Worm (Caenorhabditis elegans): ENCODE measurements around the gene F10G7.12.

Gene F10G7.12

ce11 chrII:4701482-4702119, 12.0 kb downstream of the F10G7.12 start, which contains the start of gene unc-85:
TSS of gene unc-85 (plus strand) at chrII:4702069.
- TF ChIP-seq hmg-11 (tag; optimal IDR thresholded peaks at IDR 0.05) (peak; percentile 48), lin-39 (tag; optimal IDR thresholded peaks at IDR 0.05) (peak; percentile 24), nhr-25 (tag; optimal IDR thresholded peaks at IDR 0.05) (peak; percentile 45), pha-4 (tag; optimal IDR thresholded peaks at IDR 0.05) (peak; percentile 51), nfya-1 (tag; optimal IDR thresholded peaks at IDR 0.05; ENCODE audit: insufficient read depth) (peak; percentile 78), elt-2 (tag; optimal IDR thresholded peaks at IDR 0.05) (peak; percentile 67), nhr-43 (tag; optimal IDR thresholded peaks at IDR 0.05; ENCODE audit: poor library complexity, severe bottlenecking) (peak; percentile 46), lin-15B (tag; optimal IDR thresholded peaks at IDR 0.05) (peak; percentile 80), nhr-23 (tag; optimal IDR thresholded peaks at IDR 0.05) (peak; percentile 21), tbx-2 (tag; optimal IDR thresholded peaks at IDR 0.05) (peak; percentile 32), R02D3.7 (tag; optimal IDR thresholded peaks at IDR 0.05) (peak; percentile 62), ceh-28 (tag; optimal IDR thresholded peaks at IDR 0.05) (peak; percentile 63), snpc-4 (tag; optimal IDR thresholded peaks at IDR 0.05) (peak; percentile 33), lsy-12 (tag; optimal IDR thresholded peaks at IDR 0.05) (peak; percentile 94)

- no peak for TF ChIP-seq nfya-1 (tag; optimal IDR thresholded peaks at IDR 0.05; ENCODE audit: insufficient read depth)
- TF ChIP-seq sea-2 (GFP tag; optimal IDR thresholded peaks at IDR 0.05) = no peak
- no peak for TF ChIP-seq fkh-2 (tag; optimal IDR thresholded peaks at IDR 0.05)
- TF ChIP-seq hmg-11 (tag; optimal IDR thresholded peaks at IDR 0.05) = no peak
- TF ChIP-seq ceh-16 (tag; optimal IDR thresholded peaks at IDR 0.05) = no peak
- TF ChIP-seq nhr-12 (tag; optimal IDR thresholded peaks at IDR 0.05) = no peak
- TF ChIP-seq jun-1 (tag; optimal IDR thresholded peaks at IDR 0.05) = no peak
Measured at ce11 chrII:4703011-4703410, 13.4 kb downstream of the F10G7.12 start.

ce11 chrII:4706359-4706871, 16.8 kb downstream of the F10G7.12 start, which contains the start of the genes F10G7.9 and tsn-1:
TSS of gene F10G7.9 (minus strand) at chrII:4706485.
TSS of gene tsn-1 (plus strand) at chrII:4706821.
- TF ChIP-seq lsy-12 (tag; optimal IDR thresholded peaks at IDR 0.05) (peak; percentile 83), skn-1 (tag; optimal IDR thresholded peaks at IDR 0.05) (peak; percentile 75), nhr-43 (tag; optimal IDR thresholded peaks at IDR 0.05; ENCODE audit: poor library complexity, severe bottlenecking) (peak; percentile 29), egl-5 (tag; optimal IDR thresholded peaks at IDR 0.05) (no peak), nhr-23 (tag; optimal IDR thresholded peaks at IDR 0.05) (peak; percentile 63), nhr-77 (tag; optimal IDR thresholded peaks at IDR 0.05) (no peak), zag-1 (tag; optimal IDR thresholded peaks at IDR 0.05) (no peak), mdl-1 (tag; optimal IDR thresholded peaks at IDR 0.05) (no peak), snpc-4 (tag; optimal IDR thresholded peaks at IDR 0.05) (no peak), ceh-28 (tag; optimal IDR thresholded peaks at IDR 0.05) (peak; percentile 36), ztf-11 (tag; optimal IDR thresholded peaks at IDR 0.05) (no peak), R02D3.7 (tag; optimal IDR thresholded peaks at IDR 0.05) (no peak), nhr-67 (tag; optimal IDR thresholded peaks at IDR 0.05) (no peak), hmg-11 (tag; optimal IDR thresholded peaks at IDR 0.05) (peak; percentile 61), lin-15B (tag; optimal IDR thresholded peaks at IDR 0.05) (peak; percentile 82), ceh-16 (tag; optimal IDR thresholded peaks at IDR 0.05) (no peak), sea-2 (GFP tag; optimal IDR thresholded peaks at IDR 0.05) (no peak), fkh-10 (GFP tag; optimal IDR thresholded peaks at IDR 0.05) (no peak), pha-4 (tag; optimal IDR thresholded peaks at IDR 0.05) (peak; percentile 77), pqm-1 (tag; optimal IDR thresholded peaks at IDR 0.05) (peak; percentile 48), unc-62 (GFP tag; optimal IDR thresholded peaks at IDR 0.05) (no peak), fos-1 (tag; optimal IDR thresholded peaks at IDR 0.05) (no peak), elt-3 (tag; optimal IDR thresholded peaks at IDR 0.05) (no peak), nhr-76 (tag; optimal IDR thresholded peaks at IDR 0.05) (no peak), unc-39 (tag; optimal IDR thresholded peaks at IDR 0.05) (no peak), jun-1 (tag; optimal IDR thresholded peaks at IDR 0.05) (no peak), nfya-1 (tag; optimal IDR thresholded peaks at IDR 0.05; ENCODE audit: insufficient read depth) (peak; percentile 92), tbx-2 (tag; optimal IDR thresholded peaks at IDR 0.05) (no peak), mml-1 (tag; optimal IDR thresholded peaks at IDR 0.05) (no peak), nhr-12 (tag; optimal IDR thresholded peaks at IDR 0.05) (no peak), ama-1 (optimal IDR thresholded peaks at IDR 0.05) (no peak), ceh-9 (tag; optimal IDR thresholded peaks at IDR 0.05) (no peak), ceh-82 (tag; optimal IDR thresholded peaks at IDR 0.05) (no peak), nhr-11 (tag; optimal IDR thresholded peaks at IDR 0.05) (no peak), nhr-25 (tag; optimal IDR thresholded peaks at IDR 0.05) (peak; percentile 81), egl-27 (tag; optimal IDR thresholded peaks at IDR 0.05) (no peak), elt-2 (tag; optimal IDR thresholded peaks at IDR 0.05) (peak; percentile 68)

All from whole organism, L3 larva.